Fruit fly (Drosophila melanogaster) S2 (cell line): ENCODE results near the gene ltl.

Experiments used
- CG8478 ChIP-seq: fragments of >200 bp; optimal IDR thresholded peaks from 2 replicates; lab custom pipeline; 2018
- CTCF ChIP-seq, 2 experiments: fragments of >200 bp; optimal IDR thresholded peaks; 2 replicates each; lab custom pipeline; 2018

DNA sequence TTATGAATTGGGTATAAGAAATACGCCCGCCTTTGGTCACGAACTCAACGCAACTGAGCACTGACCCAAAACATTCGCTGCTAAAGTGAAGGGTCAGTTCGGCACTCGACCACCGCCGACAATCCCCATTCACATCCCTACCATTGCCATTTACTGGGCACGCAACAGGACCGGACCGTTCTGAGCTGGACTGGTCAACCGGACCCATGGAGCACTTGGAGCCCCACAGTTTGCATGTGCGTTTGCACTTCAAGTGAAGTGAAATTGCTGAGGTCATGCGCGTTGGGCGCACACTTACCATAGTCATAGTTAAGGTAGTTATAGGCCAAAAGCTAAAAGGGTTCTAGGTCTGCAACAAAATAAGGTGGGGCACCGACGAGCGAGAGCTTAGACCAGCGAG lies 41.1 kb downstream of the ltl start, which contains the start of gene CG14837:
- no peak for TF ChIP-seq CG8478 (lab: Kevin White, UChicago)
- no peak for TF ChIP-seq CTCF (optimal IDR thresholded peaks at IDR 0.05; lab: Kevin White, UChicago)
